Fruit fly (Drosophila melanogaster) whole organism, embryonic: ENCODE results near the gene EndoGI.

Source experiments
- Abd-B ChIP-seq: fragments of 200-800 bp; sonication (Bioruptor generic); optimal IDR thresholded peaks from 2 replicates; lab custom pipeline; 2018; ENCODE audit warnings: missing biosample characterization, mild to moderate bottlenecking, missing genetic modification characterization, moderate library complexity
- CG10321 ChIP-seq: fragments of 200-800 bp; sonication (Bioruptor generic); IDR thresholded peaks from 2 replicates; pipeline ENCODE4 v1.3.6; 2022; ENCODE audit warnings: missing biosample characterization, missing genetic modification characterization
- CG10366 ChIP-seq: fragments of 200-800 bp; sonication (Bioruptor generic); IDR thresholded peaks from 2 replicates; pipeline ENCODE4 v1.3.6; 2022; ENCODE audit warnings: missing biosample characterization, missing genetic modification characterization
- CG12769 ChIP-seq: fragments of 200-800 bp; sonication (Bioruptor generic); optimal IDR thresholded peaks from 2 replicates; lab custom pipeline; 2019; ENCODE audit warnings: missing biosample characterization, mild to moderate bottlenecking, missing genetic modification characterization, moderate library complexity
- CG13775 ChIP-seq: fragments of 200-800 bp; sonication (Bioruptor generic); optimal IDR thresholded peaks from 3 replicates; lab custom pipeline; 2017; ENCODE audit warnings: missing biosample characterization, mild to moderate bottlenecking, missing genetic modification characterization
- CG14441 ChIP-seq: fragments of 200-800 bp; sonication (Bioruptor generic); IDR thresholded peaks from 2 replicates; pipeline ENCODE4 v1.3.6; 2022; ENCODE audit warnings: missing biosample characterization, missing genetic modification characterization
- CG14667 ChIP-seq: fragments of 200-800 bp; sonication (Bioruptor generic); IDR thresholded peaks from 2 replicates; pipeline ENCODE4 v1.3.6; 2022; ENCODE audit warnings: missing biosample characterization, missing genetic modification characterization
- CG15011 ChIP-seq: fragments of 200-800 bp; sonication (Bioruptor generic); optimal IDR thresholded peaks from 3 replicates; lab custom pipeline; 2018; ENCODE audit warnings: missing biosample characterization, mild to moderate bottlenecking, missing genetic modification characterization
- CG2120 ChIP-seq: fragments of 200-800 bp; sonication (Bioruptor generic); optimal IDR thresholded peaks from 3 replicates; lab custom pipeline; 2016; ENCODE audit warnings: missing biosample characterization, missing genetic modification characterization
- CG2202 ChIP-seq: fragments of 200-800 bp; sonication (Bioruptor generic); optimal IDR thresholded peaks from 2 replicates; lab custom pipeline; 2018; ENCODE audit warnings: missing biosample characterization, mild to moderate bottlenecking, missing genetic modification characterization
- CG30403 ChIP-seq: fragments of 200-800 bp; sonication (Bioruptor generic); optimal IDR thresholded peaks from 3 replicates; lab custom pipeline; 2016; ENCODE audit warnings: missing biosample characterization, missing genetic modification characterization
- CG31441 ChIP-seq: fragments of 200-800 bp; sonication (Bioruptor generic); IDR thresholded peaks from 2 replicates; pipeline ENCODE4 v1.3.6; 2022; ENCODE audit warnings: missing biosample characterization, missing genetic modification characterization
- CG3847 ChIP-seq: fragments of 200-800 bp; sonication (Bioruptor generic); IDR thresholded peaks from 2 replicates; pipeline ENCODE4 v1.3.6; 2022; ENCODE audit warnings: missing biosample characterization, missing genetic modification characterization
- CG5180 ChIP-seq: fragments of 200-800 bp; sonication (Bioruptor generic); optimal IDR thresholded peaks from 3 replicates; lab custom pipeline; 2017; ENCODE audit warnings: missing biosample characterization, missing genetic modification characterization, mild to moderate bottlenecking, moderate library complexity, missing genetic modification reagents
- CG5953 ChIP-seq: fragments of 200-800 bp; sonication (Bioruptor generic); IDR thresholded peaks from 2 replicates; pipeline ENCODE4 v1.3.6; 2022; ENCODE audit warnings: missing biosample characterization, missing genetic modification characterization
- CG6689 ChIP-seq: fragments of 200-800 bp; sonication (Bioruptor generic); IDR thresholded peaks from 2 replicates; pipeline ENCODE4 v1.3.6; 2022; ENCODE audit warnings: missing biosample characterization, missing genetic modification characterization
- CG6765 ChIP-seq: fragments of 200-800 bp; sonication (Bioruptor generic); optimal IDR thresholded peaks from 3 replicates; lab custom pipeline; 2017; ENCODE audit warnings: missing biosample characterization, mild to moderate bottlenecking, missing genetic modification characterization
- CG7372 ChIP-seq: fragments of 200-800 bp; sonication (Bioruptor generic); IDR thresholded peaks from 2 replicates; pipeline ENCODE4 v1.3.6; 2022; ENCODE audit warnings: missing biosample characterization, missing genetic modification characterization
- CG7987 ChIP-seq: fragments of 200-800 bp; sonication (Bioruptor generic); optimal IDR thresholded peaks from 2 replicates; lab custom pipeline; 2018; ENCODE audit warnings: missing biosample characterization, mild to moderate bottlenecking, missing genetic modification characterization, moderate library complexity
- ERR ChIP-seq: fragments of 200-800 bp; sonication (Bioruptor generic); optimal IDR thresholded peaks from 2 replicates; lab custom pipeline; 2016; ENCODE audit warnings: missing biosample characterization, missing genetic modification characterization
- Eip74EF ChIP-seq, 2 experiments: fragments of 200-800 bp in 1 of 2; fragments of >200 bp in 1 of 2; sonication (Bioruptor generic) in 1 of 2; optimal IDR thresholded peaks; 2 replicates each; lab custom pipeline; 2017 to 2019; ENCODE audit warnings: missing biosample characterization in 2 of 2, missing genetic modification characterization in 2 of 2, mild to moderate bottlenecking in 1 of 2, moderate library complexity in 1 of 2
- HmgD ChIP-seq: fragments of 200-800 bp; sonication (Bioruptor generic); optimal IDR thresholded peaks from 3 replicates; lab custom pipeline; 2016; ENCODE audit warnings: missing biosample characterization, missing genetic modification characterization
- Kr ChIP-seq: fragments of 200-800 bp; sonication (Bioruptor generic); optimal IDR thresholded peaks from 2 replicates; lab custom pipeline; 2017; ENCODE audit warnings: missing biosample characterization, mild to moderate bottlenecking, missing genetic modification characterization
- Mes4 ChIP-seq: fragments of 200-800 bp; sonication (Bioruptor generic); optimal IDR thresholded peaks from 2 replicates; lab custom pipeline; 2016; ENCODE audit warnings: missing biosample characterization, missing genetic modification characterization
- NC2α ChIP-seq: fragments of 200-800 bp; sonication (Bioruptor generic); optimal IDR thresholded peaks from 2 replicates; lab custom pipeline; 2016; ENCODE audit warnings: missing biosample characterization, missing genetic modification characterization
- NfI ChIP-seq: fragments of 200-800 bp; sonication (Bioruptor generic); optimal IDR thresholded peaks from 3 replicates; lab custom pipeline; 2018; ENCODE audit warnings: missing biosample characterization, mild to moderate bottlenecking, missing genetic modification characterization, moderate library complexity
- Opbp ChIP-seq: fragments of 200-800 bp; sonication (Bioruptor generic); IDR thresholded peaks from 3 replicates; pipeline ENCODE4 v1.3.6; 2022; ENCODE audit warnings: missing biosample characterization, missing genetic modification characterization; ENCODE audit not compliant: partially characterized antibody
- Ravus ChIP-seq: fragments of 200-800 bp; sonication (Bioruptor generic); IDR thresholded peaks from 2 replicates; pipeline ENCODE4 v1.3.6; 2022; ENCODE audit warnings: missing biosample characterization, missing genetic modification characterization
- Rfx ChIP-seq: fragments of 200-800 bp; sonication (Bioruptor generic); IDR thresholded peaks from 2 replicates; pipeline ENCODE4 v1.3.6; 2022; ENCODE audit warnings: missing biosample characterization, missing genetic modification characterization
- Rx ChIP-seq: fragments of 200-800 bp; sonication (Bioruptor generic); IDR thresholded peaks from 2 replicates; pipeline ENCODE4 v1.3.6; 2022; ENCODE audit warnings: missing biosample characterization, missing genetic modification characterization
- Trl ChIP-seq, 3 experiments: fragments of >200 bp in 2 of 3; fragments of 200-800 bp in 1 of 3; sonication (Bioruptor generic) in 1 of 3; optimal IDR thresholded peaks; 2 replicates in 1 of 3; 3 replicates in 2 of 3; lab custom pipeline; 2016 to 2017; ENCODE audit warnings: missing biosample characterization in 1 of 3, missing genetic modification characterization in 1 of 3
- Xbp1 ChIP-seq: fragments of 200-800 bp; sonication (Bioruptor generic); optimal IDR thresholded peaks from 3 replicates; lab custom pipeline; 2016; ENCODE audit warnings: missing biosample characterization, mild to moderate bottlenecking, missing genetic modification characterization
- abd-A ChIP-seq: fragments of 200-800 bp; sonication (Bioruptor generic); optimal IDR thresholded peaks from 3 replicates; lab custom pipeline; 2019; ENCODE audit warnings: missing biosample characterization, mild to moderate bottlenecking, missing genetic modification characterization, moderate library complexity
- al ChIP-seq: fragments of 200-800 bp; sonication (Bioruptor generic); IDR thresholded peaks from 2 replicates; pipeline ENCODE4 v1.3.6; 2022; ENCODE audit warnings: missing biosample characterization, missing genetic modification characterization
- ato ChIP-seq: fragments of 200-800 bp; sonication (Bioruptor generic); IDR thresholded peaks from 2 replicates; pipeline ENCODE4 v1.3.6; 2022; ENCODE audit warnings: missing biosample characterization, missing genetic modification characterization; ENCODE audit not compliant: partially characterized antibody
- grn ChIP-seq: fragments of 200-800 bp; sonication (Bioruptor generic); optimal IDR thresholded peaks from 3 replicates; lab custom pipeline; 2017; ENCODE audit warnings: missing biosample characterization, missing genetic modification characterization
- hb ChIP-seq: fragments of 200-800 bp; sonication (Bioruptor generic); IDR thresholded peaks from 3 replicates; pipeline ENCODE4 v1.3.6; 2022; ENCODE audit warnings: missing biosample characterization, missing genetic modification characterization; ENCODE audit not compliant: partially characterized antibody
- ind ChIP-seq: fragments of 200-800 bp; sonication (Bioruptor generic); optimal IDR thresholded peaks from 3 replicates; lab custom pipeline; 2016; ENCODE audit warnings: missing biosample characterization, missing genetic modification characterization
- ken ChIP-seq: fragments of 200-800 bp; sonication (Bioruptor generic); IDR thresholded peaks from 3 replicates; pipeline ENCODE4 v1.3.6; 2022; ENCODE audit warnings: missing biosample characterization, missing genetic modification characterization
- kni ChIP-seq: fragments of 200-800 bp; sonication (Bioruptor generic); optimal IDR thresholded peaks from 3 replicates; lab custom pipeline; 2017; ENCODE audit warnings: mild to moderate bottlenecking, missing biosample characterization, missing genetic modification reagents, missing genetic modification characterization
- onecut ChIP-seq: fragments of 200-800 bp; sonication (Bioruptor generic); IDR thresholded peaks from 2 replicates; pipeline ENCODE4 v1.3.6; 2022; ENCODE audit warnings: missing biosample characterization, missing genetic modification characterization
- p53 ChIP-seq: fragments of 200-800 bp; sonication (Bioruptor generic); optimal IDR thresholded peaks from 2 replicates; lab custom pipeline; 2016; ENCODE audit warnings: missing biosample characterization, missing genetic modification characterization
- slou ChIP-seq: fragments of 200-800 bp; sonication (Bioruptor generic); optimal IDR thresholded peaks from 3 replicates; lab custom pipeline; 2016; ENCODE audit warnings: missing biosample characterization, missing genetic modification characterization
- sna ChIP-seq: fragments of 200-800 bp; sonication (Bioruptor generic); IDR thresholded peaks from 2 replicates; pipeline ENCODE4 v1.3.6; 2022; ENCODE audit warnings: missing biosample characterization, missing genetic modification characterization; ENCODE audit not compliant: partially characterized antibody
- sug ChIP-seq: fragments of 200-800 bp; optimal IDR thresholded peaks from 2 replicates; lab custom pipeline; 2019; ENCODE audit warnings: missing biosample characterization, mild to moderate bottlenecking, missing genetic modification characterization, moderate library complexity
- trem ChIP-seq: fragments of 200-800 bp; optimal IDR thresholded peaks from 3 replicates; lab custom pipeline; 2019; ENCODE audit warnings: missing biosample characterization, mild to moderate bottlenecking, missing genetic modification characterization, moderate library complexity
- trh ChIP-seq: fragments of 200-800 bp; sonication (Bioruptor generic); optimal IDR thresholded peaks from 2 replicates; lab custom pipeline; 2016; ENCODE audit warnings: missing biosample characterization, missing genetic modification characterization
- vvl ChIP-seq: fragments of 200-800 bp; sonication (Bioruptor generic); IDR thresholded peaks from 2 replicates; pipeline ENCODE4 v1.3.6; 2022; ENCODE audit warnings: missing biosample characterization, missing genetic modification characterization

EndoGI gene

DNA sequence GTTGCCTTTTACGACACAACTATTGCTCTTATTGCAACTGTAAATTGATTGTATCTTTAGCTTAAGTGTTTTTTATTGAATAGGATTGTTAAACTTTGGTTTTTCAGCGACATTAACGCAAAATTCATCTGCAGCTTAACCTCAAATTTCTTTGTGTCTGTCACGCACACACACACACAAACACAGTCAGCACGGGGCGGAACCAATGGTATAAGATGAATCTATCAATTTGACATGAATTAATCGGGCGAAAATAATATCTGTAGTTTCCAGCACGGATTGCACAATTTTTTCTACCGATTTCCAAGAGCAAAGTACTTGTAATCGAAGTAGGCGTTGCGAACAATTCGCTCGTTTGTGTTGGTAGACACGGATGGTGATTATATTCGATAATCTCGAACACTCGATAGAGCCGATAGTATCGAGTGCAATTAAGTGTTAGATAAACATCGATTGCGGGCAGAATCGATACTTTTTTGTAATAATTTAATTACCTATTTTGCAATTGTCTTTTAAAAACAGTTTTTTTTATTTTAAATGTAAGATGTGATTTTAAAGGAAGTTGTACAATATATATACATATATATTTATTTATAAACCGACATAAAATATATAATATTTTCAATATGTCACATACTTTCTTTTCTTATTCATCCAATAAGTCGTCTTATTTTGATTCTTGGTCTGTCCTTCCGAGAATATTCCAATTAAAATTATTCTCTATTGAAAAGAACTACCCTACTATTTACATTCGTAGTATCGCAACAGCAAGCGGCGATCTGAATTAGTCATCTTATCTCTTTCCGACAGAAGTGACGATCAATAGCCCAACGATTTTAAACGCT is at the start of gene EndoGI, which contains the start of gene PRL-1 (continued):
- TF ChIP-seq CG10366 (GFP tag; lab: Robert Waterston, UW) = peak; percentile 70; the same call in 1 of the 2 replicates
- TF ChIP-seq Kr (GFP tag; lab: Kevin White, UChicago) = no peak
- no peak for TF ChIP-seq Abd-B
- TF ChIP-seq Rfx (GFP tag; lab: Robert Waterston, UW) = peak; percentile 76
- TF ChIP-seq kni (GFP tag; lab: Kevin White, UChicago) = no peak
- TF ChIP-seq CG30403 (GFP tag; lab: Kevin White, UChicago) = peak; percentile 71
- peak; percentile 77 for TF ChIP-seq sug (tag; lab: Kevin White, UChicago)
- TF ChIP-seq Trl (optimal IDR thresholded peaks at IDR 0.05; lab: Kevin White, UChicago) = no peak
- TF ChIP-seq Trl (GFP tag; optimal IDR thresholded peaks at IDR 0.05; lab: Kevin White, UChicago) = no peak
- peak; percentile 37; the same call in 1 of the 2 replicates for TF ChIP-seq Ravus (GFP tag; lab: Robert Waterston, UW)
- no peak for TF ChIP-seq CG14667 (GFP tag; lab: Robert Waterston, UW)
- peak; percentile 79 for TF ChIP-seq trem (tag; lab: Kevin White, UChicago)
- no peak for TF ChIP-seq abd-A (tag; lab: Kevin White, UChicago)
- peak; percentile 29 for TF ChIP-seq CG5180 (GFP tag; lab: Kevin White, UChicago)
- TF ChIP-seq CG6765 (GFP tag; lab: Kevin White, UChicago) = peak; percentile 59
- TF ChIP-seq CG31441 (GFP tag; lab: Robert Waterston, UW) = peak; percentile 86
- peak; percentile 59; the same call in 1 of the 2 replicates for TF ChIP-seq CG14441 (GFP tag; lab: Robert Waterston, UW)
- no peak for TF ChIP-seq CG5953 (GFP tag; lab: Robert Waterston, UW)
- TF ChIP-seq ken = no peak
- no peak for TF ChIP-seq CG7987 (GFP tag; lab: Kevin White, UChicago)
- TF ChIP-seq Xbp1 = peak; percentile 46
- TF ChIP-seq trh (GFP tag; lab: Kevin White, UChicago) = peak; percentile 49
- TF ChIP-seq Eip74EF (GFP tag; optimal IDR thresholded peaks at IDR 0.05; lab: Kevin White, UChicago) = peak in 1 of 2 experiments; percentile 79
- peak; percentile 76 for TF ChIP-seq CG3847
- TF ChIP-seq CG10321 (GFP tag; lab: Robert Waterston, UW) = peak; percentile 59; the same call in 1 of the 2 replicates
- TF ChIP-seq al (GFP tag; lab: Robert Waterston, UW) = peak; percentile 74; the same call in 1 of the 2 replicates
- peak; percentile 53 for TF ChIP-seq ind
- TF ChIP-seq CG13775 = peak; percentile 79
- peak; percentile 66 for TF ChIP-seq NfI (GFP tag; lab: Kevin White, UChicago)
- TF ChIP-seq Opbp (GFP tag; lab: Robert Waterston, UW) = peak; percentile 99
- 0 out of 2 replicates have a peak, but pooled peaks have one; percentile 51 for TF ChIP-seq CG7372 (GFP tag; lab: Robert Waterston, UW)
- TF ChIP-seq CG15011 (GFP tag; lab: Kevin White, UChicago) = no peak
- TF ChIP-seq ato (GFP tag; lab: Robert Waterston, UW) = peak; percentile 100

dm6 chr2L:16211159-16211558 is 46.3 kb upstream of the EndoGI start, which contains the start of gene CG31819:
Gene CG31819 (plus strand): TSS chr2L:16211459.
- no peak for TF ChIP-seq onecut (GFP tag; lab: Robert Waterston, UW)
- TF ChIP-seq CG5180 (GFP tag; lab: Kevin White, UChicago) = no peak
- TF ChIP-seq hb (GFP tag; lab: Robert Waterston, UW) = no peak
- TF ChIP-seq Opbp (GFP tag; lab: Robert Waterston, UW) = no peak
- TF ChIP-seq CG12769 (tag; lab: Kevin White, UChicago) = no peak
- TF ChIP-seq Mes4 (GFP tag; lab: Kevin White, UChicago) = no peak
- TF ChIP-seq NC2α (GFP tag; lab: Kevin White, UChicago) = no peak
- TF ChIP-seq p53 = no peak
- TF ChIP-seq slou = no peak
- no peak for TF ChIP-seq CG2120 (GFP tag; lab: Kevin White, UChicago)
- TF ChIP-seq ERR (GFP tag; lab: Kevin White, UChicago) = no peak
- no peak for TF ChIP-seq vvl (GFP tag; lab: Robert Waterston, UW)
- TF ChIP-seq Rx (GFP tag; lab: Robert Waterston, UW) = no peak
- no peak for TF ChIP-seq sna
- TF ChIP-seq CG2202 = no peak
- no peak for TF ChIP-seq HmgD (GFP tag; lab: Kevin White, UChicago)
- no peak for TF ChIP-seq CG6689 (GFP tag; lab: Robert Waterston, UW)
- no peak for TF ChIP-seq grn (GFP tag; lab: Kevin White, UChicago)
- TF ChIP-seq, all 482 proteins: peak for 0
